Fruit fly (Drosophila melanogaster): ENCODE measurements around the gene tx.

The tx gene

dm6 chr3R:26461226-26461805 lies 20.7 kb downstream of the tx start, which contains the start of gene CG5455 (continued):
- no peak for TF ChIP-seq CG9817 (tag; optimal IDR thresholded peaks at IDR 0.05)
- peak; percentile 29 for TF ChIP-seq CG9727 (GFP tag; optimal IDR thresholded peaks at IDR 0.05)
- TF ChIP-seq CG33213 (GFP tag; optimal IDR thresholded peaks at IDR 0.05) = peak; percentile 3
- TF ChIP-seq CG31224 (GFP tag; IDR thresholded peaks at IDR 0.05) = 0 out of 2 replicates have a peak, but pooled peaks have one; percentile 20
- TF ChIP-seq Gug (GFP tag; IDR thresholded peaks at IDR 0.05) = no peak
- no peak for TF ChIP-seq CG15696 (tag; optimal IDR thresholded peaks at IDR 0.05)
- peak; percentile 57 for TF ChIP-seq CG2678 (tag; optimal IDR thresholded peaks at IDR 0.05)
- peak; percentile 69 for TF ChIP-seq CG32532 (GFP tag; IDR thresholded peaks at IDR 0.05)
- peak; percentile 7 for TF ChIP-seq Sox102F (GFP tag; optimal IDR thresholded peaks at IDR 0.05)
- TF ChIP-seq CG11696 (GFP tag; IDR thresholded peaks at IDR 0.05) = 0 out of 2 replicates have a peak, but pooled peaks have one; percentile 19
- TF ChIP-seq CG10321 (GFP tag; IDR thresholded peaks at IDR 0.05) = 0 out of 2 replicates have a peak, but pooled peaks have one; percentile 24
- TF ChIP-seq Antp (GFP tag; optimal IDR thresholded peaks at IDR 0.05) = peak; percentile 10
- no peak for TF ChIP-seq CG1647 (GFP tag; optimal IDR thresholded peaks at IDR 0.05)
- TF ChIP-seq Lhr (GFP tag; optimal IDR thresholded peaks at IDR 0.05) = no peak
- TF ChIP-seq H15 (GFP tag; IDR thresholded peaks at IDR 0.05) = no peak
- no peak for TF ChIP-seq Chrac-16 (GFP tag; optimal IDR thresholded peaks at IDR 0.05)
- no peak for TF ChIP-seq Dip2 (GFP tag; IDR thresholded peaks at IDR 0.05)
- peak; percentile 2 for TF ChIP-seq maf-S (GFP tag; optimal IDR thresholded peaks at IDR 0.05)
- TF ChIP-seq salm (tag; optimal IDR thresholded peaks at IDR 0.05) = no peak
- TF ChIP-seq B-H2 (GFP tag; optimal IDR thresholded peaks at IDR 0.05) = peak; percentile 74
- TF ChIP-seq otp (GFP tag; IDR thresholded peaks at IDR 0.05) = peak; percentile 58; the same call in 1 of the 3 replicates
- TF ChIP-seq CG14667 (GFP tag; IDR thresholded peaks at IDR 0.05) = no peak
- no peak for TF ChIP-seq slou (GFP tag; optimal IDR thresholded peaks at IDR 0.05)
- peak; percentile 79 for TF ChIP-seq sug (tag; optimal IDR thresholded peaks at IDR 0.05)
- TF ChIP-seq Hr39 (optimal IDR thresholded peaks at IDR 0.05) = no peak
- no peak for TF ChIP-seq YL-1 (GFP tag; optimal IDR thresholded peaks at IDR 0.05)
- peak; percentile 23; the same call in 1 of the 2 replicates for TF ChIP-seq Nf-YA (GFP tag; IDR thresholded peaks at IDR 0.05)
- TF ChIP-seq nerfin-2 (GFP tag; IDR thresholded peaks at IDR 0.05; ENCODE audit: partially characterized antibody) = no peak
- no peak; the same call in 2 of the 3 replicates for TF ChIP-seq HLH4C (GFP tag; IDR thresholded peaks at IDR 0.05; ENCODE audit: partially characterized antibody)
- TF ChIP-seq HHEX (GFP tag; optimal IDR thresholded peaks at IDR 0.05) = peak; percentile 75
- peak; percentile 88 for TF ChIP-seq so (GFP tag; IDR thresholded peaks at IDR 0.05)
- TF ChIP-seq tup (GFP tag; optimal IDR thresholded peaks at IDR 0.05) = no peak
- TF ChIP-seq Hr78 (GFP tag; optimal IDR thresholded peaks at IDR 0.05) = peak in 1 of 2 experiments; percentile 40
- peak; percentile 57; the same call in 1 of the 3 replicates for TF ChIP-seq zen2 (GFP tag; IDR thresholded peaks at IDR 0.05; ENCODE audit: partially characterized antibody)
- TF ChIP-seq CG12769 (tag; optimal IDR thresholded peaks at IDR 0.05) = peak; percentile 85
- peak; percentile 84 for TF ChIP-seq Adf1 (GFP tag; IDR thresholded peaks at IDR 0.05)
- peak; percentile 32; the same call in 1 of the 3 replicates for TF ChIP-seq row (GFP tag; IDR thresholded peaks at IDR 0.05)
- no peak for TF ChIP-seq Ssrp (tag; optimal IDR thresholded peaks at IDR 0.05)
- TF ChIP-seq Fer1 (GFP tag; optimal IDR thresholded peaks at IDR 0.05) = peak; percentile 74
- TF ChIP-seq CG8290 (GFP tag; optimal IDR thresholded peaks at IDR 0.05) = no peak
- TF ChIP-seq CG8290 (tag; optimal IDR thresholded peaks at IDR 0.05) = peak in 1 of 2 experiments; percentile 89
- TF ChIP-seq pum (GFP tag; optimal IDR thresholded peaks at IDR 0.05) = no peak
- TF ChIP-seq nom (GFP tag; optimal IDR thresholded peaks at IDR 0.05) = peak; percentile 72
- peak; percentile 64 for TF ChIP-seq CG18599 (GFP tag; optimal IDR thresholded peaks at IDR 0.05)
- TF ChIP-seq sna (GFP tag; IDR thresholded peaks at IDR 0.05; ENCODE audit: partially characterized antibody) = no peak
- no peak for TF ChIP-seq gt (GFP tag; IDR thresholded peaks at IDR 0.05)
- TF ChIP-seq MTF-1 (GFP tag; optimal IDR thresholded peaks at IDR 0.05; ENCODE audit: borderline replicate concordance) = peak; percentile 67
- TF ChIP-seq CG3407 (GFP tag; optimal IDR thresholded peaks at IDR 0.05) = no peak
- no peak for TF ChIP-seq HLH54F (GFP tag; optimal IDR thresholded peaks at IDR 0.05)
- TF ChIP-seq fd96Cb (tag; optimal IDR thresholded peaks at IDR 0.05) = no peak
